Fruit fly (Drosophila melanogaster) S2 (cell line): ENCODE data around the gene CG10657.

Source experiments
- CG8478 ChIP-seq: fragments of >200 bp; optimal IDR thresholded peaks from 2 replicates; lab custom pipeline; 2018
- CTCF ChIP-seq, 2 experiments: fragments of >200 bp; optimal IDR thresholded peaks; 2 replicates each; lab custom pipeline; 2018

Gene CG10657

DNA sequence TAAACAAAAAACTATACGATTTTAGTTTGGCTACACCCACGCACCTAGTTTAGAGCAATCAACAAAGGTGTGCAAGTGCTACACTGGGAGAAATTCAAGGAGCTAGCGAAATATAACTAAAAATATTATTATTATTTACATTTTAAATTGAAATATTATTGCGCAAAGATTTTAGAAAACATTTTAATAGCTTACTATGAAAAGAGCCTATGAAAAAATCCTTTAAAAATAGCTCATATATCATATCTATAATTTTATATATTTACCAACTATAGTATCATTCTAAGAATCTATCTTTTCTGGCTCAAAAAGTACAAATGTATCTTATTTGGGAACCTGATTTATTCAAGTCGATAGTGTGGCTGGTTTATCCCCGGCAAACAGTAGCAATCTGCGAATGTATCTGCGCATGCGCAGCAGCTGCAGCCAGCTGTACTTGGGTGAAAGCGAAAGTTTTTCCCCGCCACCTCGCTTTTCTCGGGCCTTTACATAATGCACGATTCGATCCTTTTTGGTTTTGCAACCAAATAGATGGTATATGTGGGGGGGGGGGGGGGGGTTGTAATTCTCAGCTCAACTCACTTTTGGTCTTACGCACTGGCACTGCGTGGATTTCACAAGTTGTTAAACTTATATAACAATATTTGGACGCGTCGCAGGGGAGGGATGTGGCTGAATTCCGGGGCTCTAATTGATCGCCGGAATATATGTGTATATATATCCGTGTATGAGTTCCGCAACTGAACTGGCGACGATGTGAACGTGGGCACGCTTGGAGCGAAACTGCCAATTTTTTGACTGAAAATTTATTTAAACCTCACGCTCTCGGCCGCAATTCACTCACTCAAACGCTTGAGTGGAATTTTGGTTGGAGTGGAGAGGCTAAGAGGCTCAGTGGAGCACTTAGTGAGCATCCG lies at the start of gene CG10657:
CG10657 (minus strand) TSS at position 789 of the 917 bp plus-strand sequence.
- TF ChIP-seq CTCF (optimal IDR thresholded peaks at IDR 0.05; lab: Kevin White, UChicago) (no peak), CG8478 (lab: Kevin White, UChicago) (no peak)

- TF ChIP-seq CG8478 (lab: Kevin White, UChicago) (no peak), CTCF (optimal IDR thresholded peaks at IDR 0.05; lab: Kevin White, UChicago) (no peak)
Measured at dm6 chr3L:12537123-12537522, 40.1 kb upstream of the CG10657 start, which contains the start of gene CG4069. Gene CG4069 (minus strand): TSS chr3L:12537315.

- TF ChIP-seq CG8478 (lab: Kevin White, UChicago), result no peak
- TF ChIP-seq CTCF (optimal IDR thresholded peaks at IDR 0.05; lab: Kevin White, UChicago), result peak in 1 of 2 experiments; percentile 17
Measured at dm6 chr3L:12534318-12534717, 37.3 kb upstream of the CG10657 start, which contains the start of gene Pmm2. Gene Pmm2 (plus strand): TSS chr3L:12534590.

DNA sequence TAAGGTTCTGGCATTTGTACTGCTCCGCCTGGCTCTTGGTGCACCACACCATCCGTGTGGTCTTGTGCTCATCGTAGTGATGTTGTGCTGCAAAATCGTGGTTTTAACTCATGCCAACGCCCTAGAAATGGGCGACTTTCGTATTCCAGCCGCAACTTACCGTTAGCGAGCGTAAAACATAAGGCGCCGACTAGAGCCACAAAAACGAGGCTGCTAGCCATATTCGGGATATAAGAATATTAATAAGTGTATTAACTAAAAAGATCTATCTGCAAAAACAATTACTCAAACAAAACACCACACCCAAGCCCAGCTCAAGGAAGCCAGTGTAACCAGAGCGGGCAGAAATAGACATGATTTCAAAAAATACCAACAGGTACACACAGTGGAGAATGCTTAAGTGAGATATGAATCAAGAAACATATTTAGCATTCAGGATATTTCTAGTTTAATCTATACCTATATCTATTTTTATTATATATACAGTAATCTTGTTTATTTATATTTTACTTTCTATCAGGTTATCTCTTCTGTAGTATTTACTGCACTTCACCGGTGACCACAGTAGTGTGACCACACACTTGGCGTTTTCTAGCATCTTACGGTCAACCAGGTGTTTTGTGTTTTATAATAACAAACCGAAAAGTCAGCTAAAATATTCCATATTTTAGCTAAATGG lies 36.5 kb upstream of the CG10657 start, which contains the start of the genes Tsf2 and CG34242:
Tsf2 (minus strand) TSS at position 333 of the 679 bp plus-strand sequence.
CG34242 (plus strand) TSS at position 605 of the 679 bp plus-strand sequence.
- TF ChIP-seq CG8478 (lab: Kevin White, UChicago) (no peak), CTCF (optimal IDR thresholded peaks at IDR 0.05; lab: Kevin White, UChicago) (no peak)

- TF ChIP-seq CG8478 (lab: Kevin White, UChicago), result no peak
- no peak for TF ChIP-seq CTCF (optimal IDR thresholded peaks at IDR 0.05; lab: Kevin White, UChicago)
Measured at dm6 chr3L:12532220-12532619, 35.2 kb upstream of the CG10657 start.

dm6 chr3L:12530044-12530443 lies 33.0 kb upstream of the CG10657 start, which contains the start of gene nst:
Gene nst (minus strand): TSS chr3L:12530171.
- TF ChIP-seq CG8478 (lab: Kevin White, UChicago) (no peak), CTCF (optimal IDR thresholded peaks at IDR 0.05; lab: Kevin White, UChicago) (no peak)

dm6 chr3L:12529431-12530007 lies 32.5 kb upstream of the CG10657 start:
- TF ChIP-seq CTCF (optimal IDR thresholded peaks at IDR 0.05; lab: Kevin White, UChicago) (no peak), CG8478 (lab: Kevin White, UChicago) (no peak)

dm6 chr3L:12526433-12527113 lies 29.6 kb upstream of the CG10657 start, which contains the start of gene eIF2beta:
Gene eIF2beta (minus strand): TSS chr3L:12526731.
- peak; percentile 77 to 91 for TF ChIP-seq CTCF (optimal IDR thresholded peaks at IDR 0.05; lab: Kevin White, UChicago)
- no peak for TF ChIP-seq CG8478 (lab: Kevin White, UChicago)

dm6 chr3L:12523941-12524340 lies 26.9 kb upstream of the CG10657 start, which contains the start of the genes ver and Gcn5:
Gene ver (plus strand): TSS chr3L:12523987.
Gene Gcn5 (minus strand): TSS chr3L:12524014.
- no peak for TF ChIP-seq CTCF (optimal IDR thresholded peaks at IDR 0.05; lab: Kevin White, UChicago)
- no peak for TF ChIP-seq CG8478 (lab: Kevin White, UChicago)

dm6 chr3L:12519315-12519714 lies 22.3 kb upstream of the CG10657 start:
- no peak for TF ChIP-seq CG8478 (lab: Kevin White, UChicago)
- no peak for TF ChIP-seq CTCF (optimal IDR thresholded peaks at IDR 0.05; lab: Kevin White, UChicago)

- TF ChIP-seq CTCF (optimal IDR thresholded peaks at IDR 0.05; lab: Kevin White, UChicago) (no peak), CG8478 (lab: Kevin White, UChicago) (no peak)
Measured at dm6 chr3L:12517443-12518209, 20.6 kb upstream of the CG10657 start.

- TF ChIP-seq CG8478 (lab: Kevin White, UChicago) (no peak), CTCF (optimal IDR thresholded peaks at IDR 0.05; lab: Kevin White, UChicago) (no peak)
Measured at dm6 chr3L:12515691-12516455, 18.9 kb upstream of the CG10657 start.
